Fruit fly (Drosophila melanogaster): ENCODE data around the gene Dad.

The Dad gene

DNA sequence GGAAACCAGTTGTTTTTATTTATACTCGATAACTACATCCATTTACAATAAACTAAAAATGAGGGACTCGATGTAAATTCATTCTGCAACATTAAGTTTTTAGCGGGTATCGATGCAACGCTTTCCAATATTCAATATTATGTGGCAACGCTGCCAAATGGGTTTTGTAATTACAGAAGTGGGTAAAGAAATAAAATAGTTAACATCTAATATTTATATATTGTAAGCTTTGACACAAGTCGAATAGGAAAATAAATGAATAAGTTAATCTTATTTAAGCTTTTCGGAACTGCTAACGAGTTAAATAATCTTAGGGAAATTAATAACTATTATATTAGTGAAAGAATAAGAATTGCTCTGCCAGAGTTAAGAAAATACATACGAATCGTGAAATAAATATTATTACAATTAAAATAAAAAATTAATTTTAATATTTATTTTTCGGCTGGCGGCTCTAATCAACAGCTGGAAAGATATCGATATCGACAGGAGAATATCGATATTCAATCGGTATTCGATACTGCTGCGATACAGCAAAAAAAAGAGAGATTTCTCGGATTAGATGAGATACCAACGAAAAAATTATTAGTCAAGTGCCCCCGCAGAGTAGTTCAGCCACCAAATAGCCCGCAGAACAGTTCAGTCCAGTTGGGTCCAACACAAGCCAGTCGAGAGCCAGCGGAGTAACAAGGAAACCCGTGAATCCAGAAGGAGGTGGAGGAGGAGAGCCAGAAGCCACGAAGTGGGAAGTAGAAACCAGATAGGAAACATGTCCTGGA lies 31.4 kb downstream of the Dad start, which contains the start of gene GckIII (continued):
- no peak for TF ChIP-seq mam (GFP tag; optimal IDR thresholded peaks at IDR 0.05)
- peak; percentile 24 for TF ChIP-seq CG15514 (GFP tag; optimal IDR thresholded peaks at IDR 0.05)
- no peak for TF ChIP-seq sug (tag; optimal IDR thresholded peaks at IDR 0.05)
- peak; percentile 73; the same call in 1 of the 2 replicates for TF ChIP-seq CG42726 (GFP tag; IDR thresholded peaks at IDR 0.05; ENCODE audit: partially characterized antibody)
- no peak for TF ChIP-seq CG33557 (GFP tag; optimal IDR thresholded peaks at IDR 0.05)
- peak; percentile 32 for TF ChIP-seq CG8924 (tag; optimal IDR thresholded peaks at IDR 0.05)
- no peak for TF ChIP-seq otp (GFP tag; IDR thresholded peaks at IDR 0.05)
- no peak for TF ChIP-seq disco-r (GFP tag; optimal IDR thresholded peaks at IDR 0.05)
- TF ChIP-seq Ravus (GFP tag; IDR thresholded peaks at IDR 0.05), result no peak
- TF ChIP-seq eyg (GFP tag; optimal IDR thresholded peaks at IDR 0.05), result no peak
- no peak for TF ChIP-seq CG6175 (GFP tag; IDR thresholded peaks at IDR 0.05)
- no peak for TF ChIP-seq CG14050 (GFP tag; IDR thresholded peaks at IDR 0.05)
- peak; percentile 86 for TF ChIP-seq Bgb (GFP tag; IDR thresholded peaks at IDR 0.05; ENCODE audit: partially characterized antibody)
- TF ChIP-seq trh (GFP tag; optimal IDR thresholded peaks at IDR 0.05), result no peak
- TF ChIP-seq ken (GFP tag; IDR thresholded peaks at IDR 0.05), result no peak
- no peak for TF ChIP-seq CG10462 (GFP tag; optimal IDR thresholded peaks at IDR 0.05)
- no peak for TF ChIP-seq CG6813 (GFP tag; optimal IDR thresholded peaks at IDR 0.05)
- TF ChIP-seq Hey (tag; optimal IDR thresholded peaks at IDR 0.05), result no peak
- no peak for TF ChIP-seq CHES-1-like (GFP tag; optimal IDR thresholded peaks at IDR 0.05)
- TF ChIP-seq amos (GFP tag; IDR thresholded peaks at IDR 0.05; ENCODE audit: partially characterized antibody), result peak; percentile 79
- peak; percentile 76 for TF ChIP-seq trem (tag; optimal IDR thresholded peaks at IDR 0.05)
- no peak for TF ChIP-seq CG17568 (GFP tag; optimal IDR thresholded peaks at IDR 0.05)
- TF ChIP-seq CG4328 (GFP tag; optimal IDR thresholded peaks at IDR 0.05), result no peak
- TF ChIP-seq rib (GFP tag; IDR thresholded peaks at IDR 0.05), result no peak
- TF ChIP-seq unpg (GFP tag; optimal IDR thresholded peaks at IDR 0.05), result no peak
- no peak for TF ChIP-seq shn (GFP tag; optimal IDR thresholded peaks at IDR 0.05)
- TF ChIP-seq ap (GFP tag; IDR thresholded peaks at IDR 0.05), result no peak
- no peak for TF ChIP-seq CG4360 (GFP tag; IDR thresholded peaks at IDR 0.05)
- TF ChIP-seq CG11504 (tag; optimal IDR thresholded peaks at IDR 0.05), result no peak
- no peak for TF ChIP-seq HLH54F (GFP tag; optimal IDR thresholded peaks at IDR 0.05)
- no peak for TF ChIP-seq CG6272 (GFP tag; IDR thresholded peaks at IDR 0.05)
- no peak for TF ChIP-seq CG17612 (GFP tag; IDR thresholded peaks at IDR 0.05)
- no peak for TF ChIP-seq CG3995 (GFP tag; optimal IDR thresholded peaks at IDR 0.05)
- no peak for TF ChIP-seq oc (tag; optimal IDR thresholded peaks at IDR 0.05)
- no peak for TF ChIP-seq CG5953 (GFP tag; IDR thresholded peaks at IDR 0.05)
- TF ChIP-seq zfh1 (GFP tag; IDR thresholded peaks at IDR 0.05), result no peak
- peak; percentile 37 for TF ChIP-seq ato (GFP tag; IDR thresholded peaks at IDR 0.05; ENCODE audit: partially characterized antibody)
- peak; percentile 2 for TF ChIP-seq CG10979 (tag; optimal IDR thresholded peaks at IDR 0.05)
- TF ChIP-seq CG8281 (tag; optimal IDR thresholded peaks at IDR 0.05), result no peak
- TF ChIP-seq zen2 (GFP tag; IDR thresholded peaks at IDR 0.05; ENCODE audit: partially characterized antibody), result peak; percentile 89
- TF ChIP-seq ase (GFP tag; IDR thresholded peaks at IDR 0.05), result no peak
- TF ChIP-seq Scr (GFP tag; IDR thresholded peaks at IDR 0.05; ENCODE audit: partially characterized antibody), result peak; percentile 89
- no peak for TF ChIP-seq CG2889 (GFP tag; IDR thresholded peaks at IDR 0.05)
- no peak for TF ChIP-seq CG18764 (GFP tag; optimal IDR thresholded peaks at IDR 0.05)
- no peak for TF ChIP-seq ara (GFP tag; IDR thresholded peaks at IDR 0.05)
- TF ChIP-seq chif (GFP tag; optimal IDR thresholded peaks at IDR 0.05), result no peak
- TF ChIP-seq CG4617 (GFP tag; optimal IDR thresholded peaks at IDR 0.05; ENCODE audit: borderline replicate concordance), result peak; percentile 63
- no peak for TF ChIP-seq zen (tag; optimal IDR thresholded peaks at IDR 0.05)
- TF ChIP-seq CG30020 (tag; optimal IDR thresholded peaks at IDR 0.05), result peak; percentile 16
- TF ChIP-seq twi (tag; optimal IDR thresholded peaks at IDR 0.05), result no peak

Data from whole organism, embryonic.